Worm (Caenorhabditis elegans) whole organism, dauer: ENCODE results near the gene hcp-2.

ENCODE experiments used
- unc-62 ChIP-seq: sonication (generic microtip); optimal IDR thresholded peaks from 2 replicates; lab custom pipeline; 2017; ENCODE audit warnings: missing biosample characterization, missing genetic modification reagents, missing genetic modification characterization

hcp-2 gene

DNA sequence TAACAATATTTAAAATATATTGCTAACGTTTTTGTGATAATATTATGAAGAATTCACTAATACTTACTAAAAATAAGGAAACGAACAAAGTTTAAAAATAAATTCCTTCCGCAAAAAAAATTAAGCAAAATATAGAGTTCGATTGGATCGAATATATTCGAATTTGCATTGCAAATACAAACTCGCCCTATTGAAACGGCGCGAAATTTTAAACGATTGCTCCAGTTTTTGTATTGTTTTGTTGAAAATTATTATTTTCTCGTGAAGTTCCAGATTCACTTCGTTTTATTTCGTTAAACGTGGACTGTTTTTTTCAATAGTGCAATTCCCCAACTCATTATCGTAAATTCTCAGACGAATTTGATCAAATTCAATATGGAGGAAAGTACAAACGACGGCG, at the start of gene hcp-2, which contains the start of gene atl-1:
TSS of gene hcp-2 (plus strand) at position 353 of the 400 bp plus-strand sequence.
TSS of gene atl-1 (minus strand) at position 89 of the 400 bp plus-strand sequence.
- no peak for TF ChIP-seq unc-62 (GFP tag; lab: Kevin White, UChicago)

DNA sequence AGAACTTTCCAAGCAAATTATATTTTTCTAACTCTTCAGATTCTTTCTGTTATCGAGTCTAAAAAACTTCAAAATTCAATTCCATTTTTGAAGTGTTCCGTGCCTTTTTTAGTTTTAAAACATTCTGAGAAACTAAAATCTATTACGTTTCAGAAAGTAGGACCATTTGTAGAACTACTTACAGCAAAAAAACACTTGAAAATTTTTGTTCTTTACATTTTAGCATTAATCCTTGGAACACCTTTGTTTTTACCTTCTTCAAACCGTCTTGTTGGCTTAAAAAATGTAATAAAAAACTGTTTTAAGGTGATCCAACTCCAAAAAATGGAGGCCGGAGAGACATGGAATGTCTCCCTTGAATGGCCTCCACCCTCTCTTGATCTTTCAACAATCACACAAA, 37.4 kb upstream of the hcp-2 start, which contains the start of gene dop-2:
TSS of gene dop-2 (plus strand) at position 301 of the 400 bp plus-strand sequence.
- TF ChIP-seq unc-62 (GFP tag; lab: Kevin White, UChicago): no peak

DNA sequence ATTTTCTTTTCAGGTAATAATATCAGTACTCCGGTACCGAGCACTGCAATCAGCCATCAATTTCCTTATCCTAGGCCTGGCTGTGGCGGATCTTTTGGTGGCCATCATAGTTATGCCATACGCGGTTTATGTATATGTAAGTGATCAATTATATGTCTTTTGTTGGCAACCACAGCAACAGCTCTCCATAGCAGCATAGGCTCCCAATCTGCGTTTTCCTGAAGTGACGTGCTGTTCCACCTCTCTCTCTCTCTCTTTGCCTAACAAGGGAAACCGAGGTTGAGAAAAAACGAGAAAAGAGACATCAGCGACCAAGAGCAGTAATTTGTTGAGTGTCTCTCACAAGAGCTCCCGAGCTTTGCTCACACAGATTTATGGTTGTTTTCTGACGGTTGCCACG, 36.4 kb upstream of the hcp-2 start:
- TF ChIP-seq unc-62 (GFP tag; lab: Kevin White, UChicago): no peak

DNA sequence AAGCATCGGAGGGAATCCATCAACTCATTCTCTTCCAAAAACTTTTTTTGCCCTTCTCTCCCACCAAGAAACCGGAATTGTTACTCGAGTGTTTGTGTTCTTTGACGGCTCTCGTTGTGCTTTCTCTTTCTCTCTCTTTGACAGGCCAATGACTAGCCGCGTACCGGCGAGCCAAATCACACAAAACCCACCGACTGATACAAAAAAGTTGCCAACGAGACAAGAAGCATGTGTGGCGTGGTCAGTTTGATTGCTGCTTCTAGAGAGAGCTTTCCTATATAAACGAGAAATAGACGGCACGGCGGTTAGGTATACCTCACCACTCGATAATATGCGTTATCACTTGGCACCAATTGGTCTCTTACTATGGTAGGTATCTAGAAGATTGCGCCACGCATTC, 29.9 kb upstream of the hcp-2 start, which contains the start of gene pqn-63:
TSS of gene pqn-63 (plus strand) at position 307 of the 400 bp plus-strand sequence.
- TF ChIP-seq unc-62 (GFP tag; lab: Kevin White, UChicago): no peak

DNA sequence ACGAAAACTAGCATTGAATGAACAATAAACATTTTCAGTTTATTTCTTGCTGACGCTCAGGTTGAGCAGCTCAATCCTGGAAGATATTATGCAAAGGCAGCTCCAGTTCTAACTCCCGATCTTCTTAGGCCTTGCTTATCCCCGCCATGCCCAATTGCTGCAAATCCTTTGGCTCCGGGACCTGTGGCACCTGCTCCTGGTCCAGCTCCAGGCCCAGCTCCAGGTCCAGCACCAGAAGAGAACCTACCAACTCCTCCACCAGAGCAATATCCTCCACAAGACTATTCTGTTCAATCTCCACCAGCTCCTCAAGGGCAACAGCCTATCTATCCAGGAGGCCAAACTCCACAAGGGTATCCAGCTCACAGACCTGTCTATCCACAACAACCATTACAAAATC, 29.5 kb upstream of the hcp-2 start:
- no peak for TF ChIP-seq unc-62 (GFP tag; lab: Kevin White, UChicago)

DNA sequence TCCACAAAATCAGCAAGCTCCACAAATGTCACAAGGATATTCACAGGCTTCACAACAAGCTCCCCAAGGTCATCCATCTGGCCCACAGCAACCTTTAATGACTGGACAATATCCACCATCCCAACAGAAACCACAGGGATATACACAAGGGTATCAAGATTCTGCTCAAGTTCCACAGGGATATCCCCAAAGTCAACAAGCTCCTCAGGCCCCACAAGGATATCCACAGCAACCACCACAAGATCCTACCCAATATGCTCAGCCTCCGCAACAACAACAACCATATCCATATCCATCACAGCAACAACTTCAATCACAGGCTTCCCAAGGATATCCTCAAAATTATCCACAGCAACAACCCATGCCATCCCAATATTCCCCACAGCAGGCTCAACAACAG, 29.0 kb upstream of the hcp-2 start:
- no peak for TF ChIP-seq unc-62 (GFP tag; lab: Kevin White, UChicago)

DNA sequence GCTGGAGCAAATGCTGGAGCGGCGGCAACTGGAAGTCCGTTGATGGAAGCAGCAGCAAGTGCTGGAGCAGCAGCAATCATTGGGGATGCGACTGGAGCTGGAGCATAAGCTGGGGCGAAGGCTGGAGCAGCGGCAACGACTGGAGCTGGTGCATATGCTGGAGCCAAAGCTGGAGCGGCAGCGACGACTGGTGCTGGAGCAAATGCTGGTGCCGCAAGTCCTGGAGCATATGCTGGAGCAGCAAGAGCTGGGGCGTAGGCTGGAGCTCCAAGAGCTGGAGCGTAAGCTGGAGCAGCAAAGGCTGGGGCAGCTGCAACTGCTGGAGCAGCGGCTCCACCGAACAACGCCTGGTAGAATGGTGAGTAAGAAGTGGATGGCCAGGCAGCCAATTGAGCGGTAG, 27.2 kb upstream of the hcp-2 start:
- no peak for TF ChIP-seq unc-62 (GFP tag; lab: Kevin White, UChicago)

DNA sequence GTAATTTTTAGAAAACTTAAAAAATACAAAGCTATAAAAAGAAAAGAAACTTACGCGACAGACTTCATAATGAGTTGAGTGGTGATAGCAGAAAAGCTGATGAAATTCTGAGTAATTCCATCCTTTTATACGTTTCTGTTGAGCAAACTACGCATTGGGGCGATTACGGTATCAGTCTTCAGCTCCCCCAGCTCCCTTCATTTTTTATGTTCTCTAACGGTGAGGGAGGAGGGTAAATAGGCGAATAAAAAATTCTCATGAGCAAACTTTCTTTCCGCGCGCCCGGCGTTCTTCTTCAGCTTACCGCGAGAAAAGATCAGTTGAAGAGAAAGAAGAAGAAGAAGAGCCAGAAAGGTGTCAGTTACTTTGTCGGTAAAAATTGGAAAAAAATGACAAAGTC, 26.7 kb upstream of the hcp-2 start, which contains the start of gene idpc-7:
TSS of gene idpc-7 (minus strand) at position 101 of the 400 bp plus-strand sequence.
- TF ChIP-seq unc-62 (GFP tag; lab: Kevin White, UChicago): no peak

DNA sequence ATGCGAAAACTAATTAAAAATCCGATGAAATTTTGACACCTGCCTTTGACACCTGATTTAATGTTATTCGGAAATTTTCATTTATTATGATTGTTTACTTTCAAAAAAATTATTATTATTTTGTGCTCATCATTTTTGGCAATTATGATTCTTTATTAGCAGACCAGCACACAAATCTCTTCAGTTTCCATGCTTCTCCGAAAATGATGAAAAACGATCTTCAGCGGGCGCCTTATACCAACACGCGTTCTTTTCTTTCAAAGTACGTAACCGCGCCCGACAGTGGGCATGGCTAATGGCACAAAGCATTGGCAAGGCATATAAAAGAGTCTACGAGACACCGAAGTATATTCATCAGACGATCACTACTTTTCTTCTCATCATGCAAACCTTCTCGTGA, 25.8 kb upstream of the hcp-2 start, which contains the start of gene idpc-6:
TSS of gene idpc-6 (plus strand) at position 301 of the 400 bp plus-strand sequence.
- no peak for TF ChIP-seq unc-62 (GFP tag; lab: Kevin White, UChicago)

DNA sequence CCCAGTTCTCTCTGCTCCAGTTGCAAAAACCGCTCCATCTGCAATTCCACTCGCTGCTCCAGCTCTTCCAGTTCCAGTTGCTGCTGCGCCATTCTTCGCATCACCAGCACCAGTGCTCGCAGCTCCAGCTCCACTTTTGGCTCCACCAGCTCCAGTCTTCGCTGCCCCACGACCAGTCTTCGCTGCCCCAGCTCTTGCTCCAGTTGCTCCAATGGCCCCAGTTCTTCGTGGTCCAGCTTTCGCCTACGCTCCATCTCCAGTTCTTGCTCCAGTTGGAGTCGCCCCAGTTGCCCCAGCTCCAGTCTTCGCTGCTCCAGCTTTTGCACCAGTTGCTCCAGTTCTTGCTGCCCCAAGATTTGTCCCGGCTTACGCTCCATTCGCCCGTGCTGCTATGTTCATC, 25.2 kb upstream of the hcp-2 start:
- no peak for TF ChIP-seq unc-62 (GFP tag; lab: Kevin White, UChicago)

DNA sequence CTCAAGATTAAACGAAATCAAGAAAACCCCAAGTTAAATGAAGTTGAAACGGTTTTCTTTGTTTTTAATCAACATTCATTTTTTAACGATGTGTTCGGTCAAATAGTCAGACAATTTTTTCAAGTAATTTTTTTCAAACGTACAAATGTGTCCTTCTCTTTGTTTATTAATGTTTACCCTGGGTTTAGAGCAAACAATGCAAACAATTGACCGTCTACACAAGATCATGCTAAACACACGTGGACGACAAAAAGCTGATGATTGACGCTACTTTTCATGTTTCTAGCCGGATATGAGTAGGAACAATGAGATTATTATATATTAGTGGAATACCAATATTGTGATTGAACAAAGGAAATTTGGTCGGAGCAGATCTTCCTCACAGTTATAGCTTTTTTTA, 24.2 kb upstream of the hcp-2 start:
- TF ChIP-seq unc-62 (GFP tag; lab: Kevin White, UChicago): no peak

DNA sequence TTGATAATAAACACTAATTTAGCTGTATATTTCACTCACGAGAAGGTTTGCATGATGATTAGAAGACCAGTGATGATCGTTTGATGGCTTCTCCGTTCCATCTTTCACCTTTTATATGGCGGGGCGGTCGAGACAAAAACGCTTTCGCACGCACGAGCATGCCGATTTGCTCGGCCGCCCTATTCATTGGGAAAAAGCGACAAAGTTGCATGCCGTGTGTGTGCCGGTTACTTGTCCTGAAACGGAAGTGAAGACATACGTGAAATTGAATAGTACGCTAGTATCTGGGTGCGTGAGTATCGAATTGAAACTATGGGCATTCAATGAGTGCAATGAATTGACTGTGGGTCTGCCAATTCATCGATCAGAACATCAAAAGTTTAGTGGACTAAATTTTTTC, 22.8 kb upstream of the hcp-2 start, which contains the start of gene idpc-5:
TSS of gene idpc-5 (minus strand) at position 101 of the 400 bp plus-strand sequence.
- no peak for TF ChIP-seq unc-62 (GFP tag; lab: Kevin White, UChicago)

DNA sequence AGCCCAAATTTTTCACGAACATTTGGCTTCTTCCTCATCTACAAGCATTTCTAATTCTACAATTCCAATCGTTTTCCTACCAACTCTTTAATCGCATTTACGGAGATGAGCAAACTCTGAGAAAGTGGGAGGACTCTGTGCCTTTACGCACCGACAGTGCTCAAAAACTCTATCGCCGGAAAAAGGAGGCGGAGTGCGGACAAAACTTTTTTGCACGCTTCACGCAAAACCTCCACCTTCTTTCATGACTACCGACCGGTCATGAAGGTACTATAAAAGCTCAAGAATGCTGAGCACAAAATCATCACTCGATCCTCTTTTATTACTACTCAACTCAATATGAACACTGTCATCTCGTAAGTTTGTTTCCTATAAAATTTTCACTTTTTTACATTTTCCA, 20.5 kb upstream of the hcp-2 start, which contains the start of gene idpc-4:
TSS of gene idpc-4 (plus strand) at position 301 of the 400 bp plus-strand sequence.
- TF ChIP-seq unc-62 (GFP tag; lab: Kevin White, UChicago): no peak

DNA sequence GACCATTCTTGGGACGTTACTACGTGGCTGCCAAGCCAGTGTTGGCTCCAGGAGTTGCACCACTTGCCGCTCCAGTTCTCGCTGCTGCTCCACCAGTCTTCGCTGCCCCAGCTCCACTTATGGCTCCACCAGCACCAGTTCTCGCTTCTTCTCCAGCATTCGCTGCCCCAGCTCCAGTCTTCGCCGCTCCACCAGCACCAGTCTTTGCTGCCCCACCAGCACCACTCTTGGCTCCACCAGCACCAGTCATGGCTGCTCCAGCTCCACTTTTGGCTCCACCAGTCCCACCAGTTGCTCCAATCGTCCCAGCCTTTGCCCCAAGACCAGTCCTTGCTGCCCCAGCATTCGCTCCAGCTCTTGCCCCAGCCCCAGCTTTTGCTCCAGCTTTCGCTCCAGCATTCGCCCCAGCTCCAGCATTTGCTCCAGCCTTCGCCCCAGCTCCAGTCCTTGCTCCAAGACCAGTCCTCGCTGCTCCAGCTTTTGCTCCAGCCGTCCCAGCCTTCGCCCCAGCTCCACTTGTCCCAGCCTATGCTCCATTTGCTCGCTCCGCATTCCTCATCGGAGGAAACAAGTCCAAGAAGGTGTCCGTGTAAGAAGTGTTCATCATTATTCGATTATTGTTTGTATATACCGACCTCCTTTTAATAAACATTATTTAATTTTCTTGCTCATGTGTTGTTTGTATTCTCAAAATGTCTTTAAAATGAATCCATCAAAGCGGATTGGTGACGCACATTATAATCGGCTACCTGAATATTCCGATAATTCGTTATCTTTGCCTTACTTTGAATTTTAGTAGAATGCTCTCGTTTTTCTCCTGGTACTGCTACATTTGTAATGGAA, 19.8 kb upstream of the hcp-2 start, which contains the start of gene T06E4.7:
TSS of gene T06E4.7 (plus strand) at position 793 of the 843 bp plus-strand sequence.
- no peak for TF ChIP-seq unc-62 (GFP tag; lab: Kevin White, UChicago)

DNA sequence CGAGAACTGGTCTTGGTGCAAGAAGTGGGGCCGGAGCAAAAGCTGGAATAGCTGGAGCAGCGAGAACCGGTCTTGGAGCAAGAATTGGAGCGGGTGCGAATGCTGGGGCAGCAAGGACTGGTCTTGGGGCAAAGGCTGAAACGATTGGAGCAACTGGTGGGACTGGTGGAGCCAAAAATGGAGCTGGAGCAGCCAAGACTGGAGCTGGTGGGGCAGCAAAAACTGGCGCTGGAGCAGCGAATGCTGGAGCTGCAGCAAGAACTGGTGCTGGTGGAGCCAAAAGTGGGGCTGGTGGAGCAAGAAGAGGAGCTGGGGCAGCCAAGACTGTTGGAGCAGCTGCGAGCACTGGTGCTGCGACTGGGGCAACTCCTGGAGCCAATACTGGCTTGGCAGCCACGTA, 17.1 kb upstream of the hcp-2 start:
- TF ChIP-seq unc-62 (GFP tag; lab: Kevin White, UChicago): no peak

DNA sequence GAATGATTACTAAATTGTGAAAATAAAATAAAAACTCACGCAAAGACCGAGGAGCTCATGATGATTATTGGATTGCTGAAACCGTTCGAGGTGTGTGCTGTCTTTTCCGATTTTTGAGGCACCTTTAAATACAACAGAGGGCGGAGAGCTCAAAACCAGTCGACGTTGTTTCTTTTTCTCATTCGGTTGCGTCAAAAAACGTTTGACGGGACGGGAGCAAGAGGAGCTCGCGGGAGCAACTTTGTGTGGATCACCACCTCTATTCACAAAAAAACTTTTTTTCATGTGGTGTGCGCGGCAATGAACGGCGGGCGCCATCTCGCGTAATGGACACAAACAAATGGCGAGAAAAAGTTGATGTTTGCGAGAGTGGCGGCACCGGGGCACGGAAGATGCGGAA, 16.5 kb upstream of the hcp-2 start, which contains the start of gene idpc-3:
TSS of gene idpc-3 (minus strand) at position 101 of the 400 bp plus-strand sequence.
- TF ChIP-seq unc-62 (GFP tag; lab: Kevin White, UChicago): no peak
